Fruit fly (Drosophila melanogaster) whole organism, embryonic: ENCODE data around the gene CG43402.
A peak's percentile ranks its signal among the peaks of the same experiment; 100 is the strongest.

Source experiments
- Asciz ChIP-seq: fragments of 200-800 bp; sonication (Bioruptor generic); optimal IDR thresholded peaks from 2 replicates; lab custom pipeline; 2017; ENCODE audit warnings: missing biosample characterization, mild to moderate bottlenecking, missing genetic modification characterization, missing genetic modification reagents
- Atf-2 ChIP-seq: fragments of 200-800 bp; sonication (Bioruptor generic); optimal IDR thresholded peaks from 2 replicates; lab custom pipeline; 2016; ENCODE audit warnings: missing biosample characterization, missing genetic modification characterization
- Bteb2 ChIP-seq: fragments of 200-800 bp; sonication (Bioruptor generic); optimal IDR thresholded peaks from 2 replicates; lab custom pipeline; 2016; ENCODE audit warnings: missing biosample characterization, missing genetic modification characterization
- CG12391 ChIP-seq: fragments of 200-800 bp; sonication (Bioruptor generic); optimal IDR thresholded peaks from 3 replicates; lab custom pipeline; 2018; ENCODE audit warnings: missing biosample characterization, mild to moderate bottlenecking, missing genetic modification characterization, moderate library complexity
- CG12659 ChIP-seq: fragments of 200-800 bp; sonication (Bioruptor generic); optimal IDR thresholded peaks from 3 replicates; lab custom pipeline; 2017; ENCODE audit warnings: mild to moderate bottlenecking, missing biosample characterization, missing genetic modification reagents, missing genetic modification characterization
- CG14014 ChIP-seq: fragments of 200-800 bp; sonication (Bioruptor generic); IDR thresholded peaks from 2 replicates; pipeline ENCODE4 v1.3.6; 2022; ENCODE audit warnings: missing biosample characterization, missing genetic modification characterization
- CG14441 ChIP-seq: fragments of 200-800 bp; sonication (Bioruptor generic); IDR thresholded peaks from 2 replicates; pipeline ENCODE4 v1.3.6; 2022; ENCODE audit warnings: missing biosample characterization, missing genetic modification characterization
- CG14965 ChIP-seq: fragments of 200-800 bp; sonication (Bioruptor generic); optimal IDR thresholded peaks from 2 replicates; lab custom pipeline; 2016; ENCODE audit warnings: missing biosample characterization, missing genetic modification characterization, borderline replicate concordance
- CG1647 ChIP-seq: fragments of 200-800 bp; sonication (Bioruptor generic); optimal IDR thresholded peaks from 3 replicates; lab custom pipeline; 2016; ENCODE audit warnings: missing biosample characterization, missing genetic modification characterization
- CG16779 ChIP-seq: fragments of 200-800 bp; sonication (Bioruptor generic); IDR thresholded peaks from 2 replicates; pipeline ENCODE4 v1.3.6; 2022; ENCODE audit warnings: missing biosample characterization, missing genetic modification characterization
- CG17186 ChIP-seq: fragments of 200-800 bp; sonication (Bioruptor generic); optimal IDR thresholded peaks from 3 replicates; lab custom pipeline; 2017; ENCODE audit warnings: missing biosample characterization, missing genetic modification reagents, missing genetic modification characterization
- CG17359 ChIP-seq: fragments of 200-800 bp; sonication (Bioruptor generic); optimal IDR thresholded peaks from 3 replicates; lab custom pipeline; 2018; ENCODE audit warnings: missing biosample characterization, mild to moderate bottlenecking, missing genetic modification characterization, moderate library complexity
- CG17829 ChIP-seq: fragments of 200-800 bp; optimal IDR thresholded peaks from 2 replicates; lab custom pipeline; 2019; ENCODE audit warnings: missing biosample characterization, mild to moderate bottlenecking, missing genetic modification characterization, moderate library complexity
- CG18476 ChIP-seq: fragments of 200-800 bp; sonication (Bioruptor generic); optimal IDR thresholded peaks from 2 replicates; lab custom pipeline; 2016; ENCODE audit warnings: missing biosample characterization, mild to moderate bottlenecking, missing genetic modification characterization
- CG2712 ChIP-seq: fragments of 200-800 bp; optimal IDR thresholded peaks from 3 replicates; lab custom pipeline; 2019; ENCODE audit warnings: missing biosample characterization, mild to moderate bottlenecking, missing genetic modification characterization, moderate library complexity
- CG4360 ChIP-seq: fragments of 200-800 bp; sonication (Bioruptor generic); IDR thresholded peaks from 2 replicates; pipeline ENCODE4 v1.3.6; 2022; ENCODE audit warnings: missing biosample characterization, missing genetic modification characterization
- CG4854 ChIP-seq: fragments of 200-800 bp; sonication (Bioruptor generic); optimal IDR thresholded peaks from 2 replicates; lab custom pipeline; 2016; ENCODE audit warnings: missing biosample characterization, missing genetic modification characterization, inconsistent platforms
- CG6791 ChIP-seq: fragments of 200-800 bp; sonication (Bioruptor generic); IDR thresholded peaks from 3 replicates; pipeline ENCODE4 v1.3.6; 2022; ENCODE audit warnings: missing biosample characterization, missing genetic modification characterization; ENCODE audit not compliant: partially characterized antibody
- CG6854 ChIP-seq: fragments of 200-800 bp; sonication (Bioruptor generic); optimal IDR thresholded peaks from 3 replicates; lab custom pipeline; 2017; ENCODE audit warnings: missing biosample characterization, mild to moderate bottlenecking, missing genetic modification characterization
- CG8359 ChIP-seq: fragments of 200-800 bp; sonication (Bioruptor generic); optimal IDR thresholded peaks from 2 replicates; lab custom pipeline; 2017; ENCODE audit warnings: missing biosample characterization, mild to moderate bottlenecking, missing genetic modification characterization, borderline replicate concordance
- CG8944 ChIP-seq: fragments of 200-800 bp; sonication (Bioruptor generic); optimal IDR thresholded peaks from 3 replicates; lab custom pipeline; 2016; ENCODE audit warnings: missing biosample characterization, missing genetic modification characterization
- CHES-1-like ChIP-seq: fragments of 200-800 bp; sonication (Bioruptor generic); optimal IDR thresholded peaks from 2 replicates; lab custom pipeline; 2016; ENCODE audit warnings: missing biosample characterization, missing genetic modification characterization
- CrebB ChIP-seq: fragments of 200-800 bp; sonication (Bioruptor generic); optimal IDR thresholded peaks from 3 replicates; lab custom pipeline; 2018; ENCODE audit warnings: missing biosample characterization, mild to moderate bottlenecking, missing genetic modification characterization
- Deaf1 ChIP-seq: fragments of 200-800 bp; optimal IDR thresholded peaks from 3 replicates; lab custom pipeline; 2019; ENCODE audit warnings: missing biosample characterization, mild to moderate bottlenecking, missing genetic modification characterization, moderate library complexity
- Fer1 ChIP-seq: fragments of 200-800 bp; sonication (Bioruptor generic); optimal IDR thresholded peaks from 2 replicates; lab custom pipeline; 2017; ENCODE audit warnings: missing biosample characterization, mild to moderate bottlenecking, missing genetic modification characterization
- HLH3B ChIP-seq: fragments of 200-800 bp; sonication (Bioruptor generic); IDR thresholded peaks from 2 replicates; pipeline ENCODE4 v1.3.6; 2022; ENCODE audit warnings: missing biosample characterization, missing genetic modification characterization
- HLHmδ ChIP-seq: fragments of 200-800 bp; sonication (Bioruptor generic); optimal IDR thresholded peaks from 2 replicates; lab custom pipeline; 2018; ENCODE audit warnings: missing biosample characterization, mild to moderate bottlenecking, missing genetic modification characterization, moderate library complexity
- HmgD ChIP-seq: fragments of 200-800 bp; sonication (Bioruptor generic); optimal IDR thresholded peaks from 3 replicates; lab custom pipeline; 2016; ENCODE audit warnings: missing biosample characterization, missing genetic modification characterization
- HmgZ ChIP-seq: fragments of 200-800 bp; sonication (Bioruptor generic); optimal IDR thresholded peaks from 2 replicates; lab custom pipeline; 2018; ENCODE audit warnings: missing biosample characterization, mild to moderate bottlenecking, missing genetic modification characterization
- Kr ChIP-seq: fragments of 200-800 bp; sonication (Bioruptor generic); optimal IDR thresholded peaks from 2 replicates; lab custom pipeline; 2017; ENCODE audit warnings: missing biosample characterization, mild to moderate bottlenecking, missing genetic modification characterization
- Nf-YB ChIP-seq: fragments of 200-800 bp; sonication (Bioruptor generic); optimal IDR thresholded peaks from 3 replicates; lab custom pipeline; 2019; ENCODE audit warnings: missing biosample characterization, mild to moderate bottlenecking, missing genetic modification characterization, moderate library complexity
- NfI ChIP-seq: fragments of 200-800 bp; sonication (Bioruptor generic); optimal IDR thresholded peaks from 3 replicates; lab custom pipeline; 2018; ENCODE audit warnings: missing biosample characterization, mild to moderate bottlenecking, missing genetic modification characterization, moderate library complexity
- Rx ChIP-seq: fragments of 200-800 bp; sonication (Bioruptor generic); IDR thresholded peaks from 2 replicates; pipeline ENCODE4 v1.3.6; 2022; ENCODE audit warnings: missing biosample characterization, missing genetic modification characterization
- Trl ChIP-seq, 3 experiments: fragments of >200 bp in 2 of 3; fragments of 200-800 bp in 1 of 3; sonication (Bioruptor generic) in 1 of 3; optimal IDR thresholded peaks; 2 replicates in 1 of 3; 3 replicates in 2 of 3; lab custom pipeline; 2016 to 2017; ENCODE audit warnings: missing biosample characterization in 1 of 3, missing genetic modification characterization in 1 of 3
- az2 ChIP-seq: fragments of 200-800 bp; sonication (Bioruptor generic); optimal IDR thresholded peaks from 3 replicates; lab custom pipeline; 2016; ENCODE audit warnings: missing biosample characterization, missing genetic modification characterization
- btn ChIP-seq: fragments of 200-800 bp; sonication (Bioruptor generic); optimal IDR thresholded peaks from 2 replicates; lab custom pipeline; 2016; ENCODE audit warnings: missing biosample characterization, missing genetic modification characterization
- cas ChIP-seq: fragments of 200-800 bp; sonication (Bioruptor generic); IDR thresholded peaks from 2 replicates; pipeline ENCODE4 v1.3.6; 2022; ENCODE audit warnings: missing biosample characterization, missing genetic modification characterization
- caup ChIP-seq: fragments of 200-800 bp; sonication (Bioruptor generic); optimal IDR thresholded peaks from 3 replicates; lab custom pipeline; 2017; ENCODE audit warnings: missing biosample characterization, mild to moderate bottlenecking, missing genetic modification characterization, moderate library complexity; ENCODE audit not compliant: severe bottlenecking
- eyg ChIP-seq: fragments of 200-800 bp; sonication (Bioruptor generic); optimal IDR thresholded peaks from 3 replicates; lab custom pipeline; 2016; ENCODE audit warnings: missing biosample characterization, missing genetic modification characterization
- hb ChIP-seq: fragments of 200-800 bp; sonication (Bioruptor generic); IDR thresholded peaks from 3 replicates; pipeline ENCODE4 v1.3.6; 2022; ENCODE audit warnings: missing biosample characterization, missing genetic modification characterization; ENCODE audit not compliant: partially characterized antibody
- odd ChIP-seq: fragments of 200-800 bp; sonication (Bioruptor generic); optimal IDR thresholded peaks from 2 replicates; lab custom pipeline; 2017; ENCODE audit warnings: missing biosample characterization, mild to moderate bottlenecking, missing genetic modification characterization
- pan ChIP-seq, 4 experiments: fragments of >200 bp in 3 of 4; fragments of 200-800 bp in 1 of 4; sonication (Bioruptor generic) in 1 of 4; optimal IDR thresholded peaks in 3 of 4; IDR thresholded peaks in 1 of 4; 2 replicates each; pipeline versions ENCODE4 v1.3.6 to Lab custom; 2017 to 2022; ENCODE audit warnings: missing biosample characterization in 2 of 4, missing genetic modification characterization in 2 of 4, mixed read lengths in 1 of 4
- pb ChIP-seq: fragments of 200-800 bp; sonication (Bioruptor generic); optimal IDR thresholded peaks from 3 replicates; lab custom pipeline; 2016; ENCODE audit warnings: missing biosample characterization, missing genetic modification characterization
- pros ChIP-seq: fragments of 200-800 bp; sonication (Bioruptor generic); optimal IDR thresholded peaks from 3 replicates; lab custom pipeline; 2019; ENCODE audit warnings: missing biosample characterization, mild to moderate bottlenecking, missing genetic modification characterization, moderate library complexity
- salm ChIP-seq: fragments of 200-800 bp; sonication (Bioruptor generic); optimal IDR thresholded peaks from 2 replicates; lab custom pipeline; 2018; ENCODE audit warnings: missing biosample characterization, mild to moderate bottlenecking, missing genetic modification characterization
- sim ChIP-seq: fragments of 200-800 bp; sonication (Bioruptor generic); IDR thresholded peaks from 2 replicates; pipeline ENCODE4 v1.3.6; 2022; ENCODE audit warnings: missing biosample characterization, missing genetic modification characterization
- toy ChIP-seq: fragments of 200-800 bp; sonication (Bioruptor generic); IDR thresholded peaks from 2 replicates; pipeline ENCODE4 v1.3.6; 2022; ENCODE audit warnings: missing biosample characterization, missing genetic modification characterization
- vnd ChIP-seq: fragments of 200-800 bp; sonication (Bioruptor generic); IDR thresholded peaks from 3 replicates; pipeline ENCODE4 v1.3.6; 2022; ENCODE audit warnings: missing biosample characterization, missing genetic modification characterization; ENCODE audit not compliant: partially characterized antibody
- z ChIP-seq: fragments of 200-800 bp; sonication (Bioruptor generic); IDR thresholded peaks from 3 replicates; pipeline ENCODE4 v1.3.6; 2022; ENCODE audit warnings: missing biosample characterization, missing genetic modification characterization

Gene CG43402

DNA sequence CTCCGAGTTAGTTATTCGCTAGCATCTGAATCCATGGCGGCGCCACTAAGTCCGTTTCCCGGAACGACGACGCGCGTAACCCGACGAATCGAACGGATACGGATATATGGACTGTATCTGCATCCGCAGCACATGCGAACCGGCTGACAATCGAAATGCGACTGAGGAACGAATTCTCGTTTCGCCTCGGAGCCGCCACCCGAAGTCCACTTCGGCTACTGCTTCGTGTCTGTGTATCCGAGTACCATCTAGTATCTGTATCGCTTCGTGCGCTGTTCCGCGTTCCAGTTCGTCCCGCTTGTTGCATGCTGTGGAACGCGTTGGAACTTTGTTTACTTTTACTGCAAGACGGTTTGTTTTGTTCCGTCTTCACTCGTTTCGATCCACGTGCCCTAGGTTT lies 22.1 kb upstream of the CG43402 start, which contains the start of gene robo2 (continued):
- TF ChIP-seq CG17359 (tag; lab: Kevin White, UChicago) (peak; percentile 46), CG18476 (GFP tag; lab: Kevin White, UChicago) (no peak), CG17186 (GFP tag; lab: Kevin White, UChicago) (peak; percentile 4), NfI (GFP tag; lab: Kevin White, UChicago) (peak; percentile 60), CHES-1-like (peak; percentile 22), CG1647 (GFP tag; lab: Kevin White, UChicago) (peak; percentile 13), CG6791 (GFP tag; lab: Robert Waterston, UW) (peak; percentile 70), Fer1 (GFP tag; lab: Kevin White, UChicago) (peak; percentile 68), CG8359 (peak; percentile 29), Trl (optimal IDR thresholded peaks at IDR 0.05; lab: Kevin White, UChicago) (no peak), Trl (GFP tag; optimal IDR thresholded peaks at IDR 0.05; lab: Kevin White, UChicago) (peak; percentile 31), CG6854 (GFP tag; lab: Kevin White, UChicago) (peak; percentile 55), HLH3B (GFP tag; lab: Robert Waterston, UW) (peak; percentile 65; the same call in 1 of the 2 replicates), z (GFP tag; lab: Robert Waterston, UW) (peak; percentile 57; the same call in 2 of the 3 replicates), CG14441 (GFP tag; lab: Robert Waterston, UW) (0 out of 2 replicates have a peak, but pooled peaks have one; percentile 16), salm (tag; lab: Kevin White, UChicago) (peak; percentile 40), vnd (GFP tag; lab: Robert Waterston, UW) (no peak), Deaf1 (tag; lab: Kevin White, UChicago) (peak; percentile 100), pan (optimal IDR thresholded peaks at IDR 0.05; lab: Kevin White, UChicago) (no peak), pan (GFP tag; optimal IDR thresholded peaks at IDR 0.05 in 1 of 2, IDR thresholded peaks at IDR 0.05 in 1 of 2) (peak in 1 of 2 experiments; percentile 66), CrebB (tag; lab: Kevin White, UChicago) (peak; percentile 49), pb (GFP tag; lab: Kevin White, UChicago) (peak; percentile 46), caup (peak; percentile 77), Rx (GFP tag; lab: Robert Waterston, UW) (no peak), Bteb2 (GFP tag; lab: Kevin White, UChicago) (peak; percentile 12), CG12391 (tag; lab: Kevin White, UChicago) (peak; percentile 22), Atf-2 (GFP tag; lab: Kevin White, UChicago) (peak; percentile 33), Kr (peak; percentile 57), toy (GFP tag; lab: Robert Waterston, UW) (peak; percentile 71), eyg (no peak), CG4360 (peak; percentile 70), Nf-YB (GFP tag; lab: Kevin White, UChicago) (peak; percentile 58), HmgD (GFP tag; lab: Kevin White, UChicago) (peak; percentile 78), odd (GFP tag; lab: Kevin White, UChicago) (peak; percentile 36), pros (GFP tag; lab: Kevin White, UChicago) (peak; percentile 80), CG12659 (peak; percentile 47), CG2712 (tag; lab: Kevin White, UChicago) (peak; percentile 53), CG4854 (GFP tag; lab: Kevin White, UChicago) (peak; percentile 26), az2 (GFP tag; lab: Kevin White, UChicago) (no peak), sim (GFP tag; lab: Robert Waterston, UW) (peak; percentile 75), CG17829 (tag; lab: Kevin White, UChicago) (peak; percentile 66), CG14965 (no peak), CG8944 (GFP tag; lab: Kevin White, UChicago) (no peak), CG14014 (peak; percentile 64; the same call in 1 of the 2 replicates), hb (GFP tag; lab: Robert Waterston, UW) (no peak), HLHmδ (GFP tag; lab: Kevin White, UChicago) (peak; percentile 94), CG16779 (GFP tag; lab: Robert Waterston, UW) (peak; percentile 38; the same call in 1 of the 2 replicates), btn (no peak), HmgZ (tag; lab: Kevin White, UChicago) (peak; percentile 48), cas (GFP tag; lab: Robert Waterston, UW) (no peak), Asciz (GFP tag; lab: Kevin White, UChicago) (peak; percentile 18)
